Fruit fly (Drosophila melanogaster): ENCODE results near the gene Octbeta1R.

The Octbeta1R gene

dm6 chr3R:22455335-22455985 is 41.6 kb upstream of the Octbeta1R start (continued):
- TF ChIP-seq CG17186 (GFP tag; optimal IDR thresholded peaks at IDR 0.05), result no peak
- TF ChIP-seq lilli (GFP tag; optimal IDR thresholded peaks at IDR 0.05), result no peak
- TF ChIP-seq CG2202 (tag; optimal IDR thresholded peaks at IDR 0.05), result no peak
- TF ChIP-seq gcm2 (GFP tag; optimal IDR thresholded peaks at IDR 0.05), result no peak
- peak; percentile 0 for TF ChIP-seq CG12659 (GFP tag; optimal IDR thresholded peaks at IDR 0.05)
- peak; percentile 31 for TF ChIP-seq CG18262 (tag; optimal IDR thresholded peaks at IDR 0.05)
- TF ChIP-seq Xbp1 (GFP tag; optimal IDR thresholded peaks at IDR 0.05), result no peak
- TF ChIP-seq Ravus (GFP tag; IDR thresholded peaks at IDR 0.05), result no peak
- TF ChIP-seq grn (GFP tag; optimal IDR thresholded peaks at IDR 0.05), result no peak
- TF ChIP-seq CG31441 (GFP tag; IDR thresholded peaks at IDR 0.05), result 0 out of 2 replicates have a peak, but pooled peaks have one; percentile 26
- no peak for TF ChIP-seq NFAT (GFP tag; IDR thresholded peaks at IDR 0.05)
- TF ChIP-seq Sox102F (GFP tag; optimal IDR thresholded peaks at IDR 0.05), result peak; percentile 7
- no peak for TF ChIP-seq CG7271 (tag; optimal IDR thresholded peaks at IDR 0.05)
- TF ChIP-seq CG7745 (tag; optimal IDR thresholded peaks at IDR 0.05), result no peak
- no peak for TF ChIP-seq gt (GFP tag; IDR thresholded peaks at IDR 0.05)
- TF ChIP-seq PHDP (tag; optimal IDR thresholded peaks at IDR 0.05), result no peak
- TF ChIP-seq Ada2b (GFP tag; IDR thresholded peaks at IDR 0.05), result 0 out of 2 replicates have a peak, but pooled peaks have one; percentile 6
- no peak for TF ChIP-seq unpg (GFP tag; optimal IDR thresholded peaks at IDR 0.05)
- TF ChIP-seq CG9727 (GFP tag; optimal IDR thresholded peaks at IDR 0.05), result peak; percentile 15
- no peak for TF ChIP-seq tup (GFP tag; optimal IDR thresholded peaks at IDR 0.05)
- no peak for TF ChIP-seq h (optimal IDR thresholded peaks at IDR 0.05)
- no peak for TF ChIP-seq CG12391 (tag; optimal IDR thresholded peaks at IDR 0.05)
- TF ChIP-seq Mad (GFP tag; optimal IDR thresholded peaks at IDR 0.05), result no peak
- no peak for TF ChIP-seq sima (GFP tag; optimal IDR thresholded peaks at IDR 0.05)
- TF ChIP-seq dmrt99B (tag; optimal IDR thresholded peaks at IDR 0.05), result no peak
- TF ChIP-seq twi (tag; optimal IDR thresholded peaks at IDR 0.05), result no peak
- no peak for TF ChIP-seq tll (GFP tag; optimal IDR thresholded peaks at IDR 0.05)
- no peak for TF ChIP-seq pita (GFP tag; optimal IDR thresholded peaks at IDR 0.05)
- no peak for TF ChIP-seq CG6689 (GFP tag; IDR thresholded peaks at IDR 0.05)
- TF ChIP-seq exex (tag; optimal IDR thresholded peaks at IDR 0.05), result no peak
- no peak for TF ChIP-seq tgo (GFP tag; IDR thresholded peaks at IDR 0.05)
- TF ChIP-seq Hr51 (GFP tag; optimal IDR thresholded peaks at IDR 0.05), result peak in 1 of 2 experiments; percentile 2
- TF ChIP-seq sens (GFP tag), result peak; percentile 66
- TF ChIP-seq pb (GFP tag; optimal IDR thresholded peaks at IDR 0.05), result no peak
- TF ChIP-seq CG1529 (GFP tag; optimal IDR thresholded peaks at IDR 0.05), result no peak
- TF ChIP-seq Dfd (GFP tag; optimal IDR thresholded peaks at IDR 0.05), result no peak
- no peak for TF ChIP-seq CG5180 (GFP tag; optimal IDR thresholded peaks at IDR 0.05)
- TF ChIP-seq sd (tag; optimal IDR thresholded peaks at IDR 0.05), result no peak
- no peak for TF ChIP-seq vnd (GFP tag; IDR thresholded peaks at IDR 0.05; ENCODE audit: partially characterized antibody)
- no peak for TF ChIP-seq CG9817 (tag; optimal IDR thresholded peaks at IDR 0.05)
- TF ChIP-seq Hand (GFP tag; optimal IDR thresholded peaks at IDR 0.05), result no peak
- TF ChIP-seq CG4360 (GFP tag; IDR thresholded peaks at IDR 0.05), result no peak
- no peak for TF ChIP-seq jigr1 (GFP tag; IDR thresholded peaks at IDR 0.05)
- no peak for TF ChIP-seq bowl (GFP tag; IDR thresholded peaks at IDR 0.05)
- no peak for TF ChIP-seq pnt (GFP tag; optimal IDR thresholded peaks at IDR 0.05)
- TF ChIP-seq so (GFP tag; IDR thresholded peaks at IDR 0.05), result no peak
- TF ChIP-seq CG14667 (GFP tag; IDR thresholded peaks at IDR 0.05), result no peak
- TF ChIP-seq CG8388 (GFP tag; optimal IDR thresholded peaks at IDR 0.05), result no peak
- TF ChIP-seq cg (GFP tag; optimal IDR thresholded peaks at IDR 0.05), result no peak
- TF ChIP-seq CG11723 (GFP tag; optimal IDR thresholded peaks at IDR 0.05), result no peak
- no peak for TF ChIP-seq CG8089 (GFP tag; optimal IDR thresholded peaks at IDR 0.05)
